Worm (Caenorhabditis elegans) whole organism, late embryonic: ENCODE data around the gene F23D12.1.

Experiments used
- C38D4.7 ChIP-seq: fragments of 200-800 bp; sonication (Bioruptor generic); optimal IDR thresholded peaks from 2 replicates; lab custom pipeline; 2018; ENCODE audit warnings: mild to moderate bottlenecking, missing genetic modification characterization, moderate library complexity, missing compliant biosample characterization
- F13H6.1 ChIP-seq: sonication (generic microtip); optimal IDR thresholded peaks from 2 replicates; lab custom pipeline; 2016; ENCODE audit warnings: missing genetic modification characterization, missing compliant biosample characterization
- K02D7.2 ChIP-seq: sonication (generic microtip); optimal IDR thresholded peaks from 2 replicates; lab custom pipeline; 2017; ENCODE audit warnings: mild to moderate bottlenecking, missing genetic modification characterization, missing compliant biosample characterization
- K09A11.1 ChIP-seq: sonication (generic microtip); optimal IDR thresholded peaks from 2 replicates; lab custom pipeline; 2017; ENCODE audit warnings: antibody characterized with exemption, mild to moderate bottlenecking, missing genetic modification characterization, missing compliant biosample characterization; ENCODE audit not compliant: insufficient read depth
- Y22D7AL.16 ChIP-seq: sonication (generic microtip); optimal IDR thresholded peaks from 2 replicates; lab custom pipeline; 2016; ENCODE audit warnings: missing genetic modification characterization, missing compliant biosample characterization
- ama-1 ChIP-seq: fragments of 150-350 bp; optimal IDR thresholded peaks from 2 replicates; lab custom pipeline; 2014
- ceh-2 ChIP-seq: sonication (generic microtip); optimal IDR thresholded peaks from 2 replicates; lab custom pipeline; 2016; ENCODE audit warnings: missing genotype, missing genetic modification characterization, missing compliant biosample characterization
- ceh-22 ChIP-seq: sonication (generic microtip); optimal IDR thresholded peaks from 2 replicates; lab custom pipeline; 2017; ENCODE audit warnings: missing biosample characterization, missing genetic modification characterization
- ceh-24 ChIP-seq: sonication (generic microtip); optimal IDR thresholded peaks from 2 replicates; lab custom pipeline; 2016; ENCODE audit warnings: mild to moderate bottlenecking, missing genetic modification characterization, missing compliant biosample characterization
- ceh-30 ChIP-seq: fragments of 150-350 bp; optimal IDR thresholded peaks from 2 replicates; lab custom pipeline; 2014; ENCODE audit warnings: missing biosample characterization, missing genetic modification characterization
- ceh-34 ChIP-seq: sonication (generic microtip); optimal IDR thresholded peaks from 2 replicates; lab custom pipeline; 2016; ENCODE audit warnings: mild to moderate bottlenecking, missing genetic modification characterization, missing compliant biosample characterization
- ceh-48 ChIP-seq: sonication (generic microtip); optimal IDR thresholded peaks from 2 replicates; lab custom pipeline; 2016; ENCODE audit warnings: missing genetic modification characterization, inconsistent platforms, missing compliant biosample characterization
- ceh-9 ChIP-seq: sonication (generic microtip); optimal IDR thresholded peaks from 2 replicates; lab custom pipeline; 2016; ENCODE audit warnings: mild to moderate bottlenecking, missing genetic modification characterization, inconsistent platforms, missing compliant biosample characterization
- che-1 ChIP-seq: sonication (generic microtip); optimal IDR thresholded peaks from 2 replicates; lab custom pipeline; 2016; ENCODE audit warnings: mild to moderate bottlenecking, missing genetic modification characterization, missing compliant biosample characterization
- dve-1 ChIP-seq: sonication (generic microtip); optimal IDR thresholded peaks from 2 replicates; lab custom pipeline; 2017; ENCODE audit warnings: antibody characterized with exemption, mild to moderate bottlenecking, missing genetic modification characterization, missing compliant biosample characterization
- elt-2 ChIP-seq: sonication (generic microtip); optimal IDR thresholded peaks from 2 replicates; lab custom pipeline; 2016; ENCODE audit warnings: missing genetic modification reagents, missing genetic modification characterization, missing compliant biosample characterization
- elt-4 ChIP-seq: sonication (generic microtip); optimal IDR thresholded peaks from 2 replicates; lab custom pipeline; 2016; ENCODE audit warnings: missing genetic modification characterization, missing compliant biosample characterization
- eyg-1 ChIP-seq: sonication (generic microtip); optimal IDR thresholded peaks from 2 replicates; lab custom pipeline; 2016; ENCODE audit warnings: missing genotype, missing genetic modification characterization, missing compliant biosample characterization
- fax-1 ChIP-seq: sonication (generic microtip); optimal IDR thresholded peaks from 2 replicates; lab custom pipeline; 2016; ENCODE audit warnings: missing genotype, missing genetic modification characterization, missing compliant biosample characterization
- fkh-10 ChIP-seq: fragments of 150-350 bp; optimal IDR thresholded peaks from 2 replicates; lab custom pipeline; 2014; ENCODE audit warnings: missing biosample characterization, missing genetic modification reagents, missing genetic modification characterization
- fkh-6 ChIP-seq: sonication (generic microtip); optimal IDR thresholded peaks from 2 replicates; lab custom pipeline; 2016; ENCODE audit warnings: missing genetic modification characterization, missing compliant biosample characterization
- hlh-15 ChIP-seq: sonication (generic microtip); optimal IDR thresholded peaks from 2 replicates; lab custom pipeline; 2016; ENCODE audit warnings: missing genetic modification characterization, missing compliant biosample characterization
- hlh-6 ChIP-seq: sonication (generic microtip); optimal IDR thresholded peaks from 2 replicates; lab custom pipeline; 2016; ENCODE audit warnings: missing genotype, missing genetic modification characterization, missing compliant biosample characterization
- lim-6 ChIP-seq: sonication (generic microtip); optimal IDR thresholded peaks from 2 replicates; lab custom pipeline; 2016; ENCODE audit warnings: missing genetic modification characterization, missing compliant biosample characterization
- lin-11 ChIP-seq: fragments of 200-800 bp; sonication (Bioruptor generic); optimal IDR thresholded peaks from 2 replicates; lab custom pipeline; 2018; ENCODE audit warnings: mild to moderate bottlenecking, missing genetic modification characterization, missing compliant biosample characterization
- mec-3 ChIP-seq: sonication (generic microtip); optimal IDR thresholded peaks from 2 replicates; lab custom pipeline; 2016; ENCODE audit warnings: borderline replicate concordance, missing genetic modification characterization, missing compliant biosample characterization
- nhr-11 ChIP-seq: fragments of 150-350 bp; optimal IDR thresholded peaks from 2 replicates; lab custom pipeline; 2014; ENCODE audit warnings: missing biosample characterization, missing genetic modification characterization
- nhr-232 ChIP-seq: sonication (generic microtip); optimal IDR thresholded peaks from 2 replicates; lab custom pipeline; 2016; ENCODE audit warnings: missing genetic modification characterization, missing compliant biosample characterization
- pag-3 ChIP-seq: sonication (generic microtip); optimal IDR thresholded peaks from 2 replicates; lab custom pipeline; 2016; ENCODE audit warnings: missing compliant biosample characterization, missing genetic modification characterization, borderline replicate concordance
- pat-9 ChIP-seq: fragments of 200-800 bp; sonication (Bioruptor generic); optimal IDR thresholded peaks from 2 replicates; lab custom pipeline; 2018; ENCODE audit warnings: mild to moderate bottlenecking, missing genetic modification characterization, moderate library complexity, missing compliant biosample characterization
- pha-2 ChIP-seq: sonication (generic microtip); optimal IDR thresholded peaks from 2 replicates; lab custom pipeline; 2017; ENCODE audit warnings: mild to moderate bottlenecking, missing genetic modification characterization, missing compliant biosample characterization
- pha-4 ChIP-seq: fragments of 150-350 bp; optimal IDR thresholded peaks from 2 replicates; lab custom pipeline; 2018; ENCODE audit warnings: missing biosample characterization, missing genetic modification reagents, missing genetic modification characterization
- pqm-1 ChIP-seq: sonication (generic microtip); optimal IDR thresholded peaks from 2 replicates; lab custom pipeline; 2016; ENCODE audit warnings: missing genetic modification characterization, missing compliant biosample characterization
- rnt-1 ChIP-seq: sonication (generic microtip); optimal IDR thresholded peaks from 2 replicates; lab custom pipeline; 2016; ENCODE audit warnings: missing genetic modification characterization, missing compliant biosample characterization
- sox-2 ChIP-seq: fragments of 200-800 bp; sonication (Bioruptor generic); IDR thresholded peaks from 2 replicates; pipeline ENCODE4 v1.3.6; 2022; ENCODE audit warnings: missing genetic modification reagents, missing genetic modification characterization, missing compliant biosample characterization
- syd-9 ChIP-seq: sonication (generic microtip); optimal IDR thresholded peaks from 2 replicates; lab custom pipeline; 2016; ENCODE audit warnings: mild to moderate bottlenecking, missing genetic modification characterization, moderate library complexity, missing compliant biosample characterization
- ttx-3 ChIP-seq: sonication (generic microtip); optimal IDR thresholded peaks from 2 replicates; lab custom pipeline; 2016; ENCODE audit warnings: missing genetic modification reagents, missing genetic modification characterization, missing compliant biosample characterization
- unc-42 ChIP-seq: sonication (generic microtip); optimal IDR thresholded peaks from 2 replicates; lab custom pipeline; 2016; ENCODE audit warnings: missing genotype, missing genetic modification characterization, missing compliant biosample characterization
- unc-55 ChIP-seq: sonication (generic microtip); optimal IDR thresholded peaks from 2 replicates; lab custom pipeline; 2017; ENCODE audit warnings: missing biosample characterization, missing genetic modification reagents, missing genetic modification characterization
- unc-86 ChIP-seq: sonication (generic microtip); optimal IDR thresholded peaks from 2 replicates; lab custom pipeline; 2016; ENCODE audit warnings: missing genetic modification characterization, missing compliant biosample characterization
- zip-5 ChIP-seq: sonication (generic microtip); optimal IDR thresholded peaks from 2 replicates; lab custom pipeline; 2016; ENCODE audit warnings: missing genetic modification characterization, missing compliant biosample characterization

The F23D12.1 gene

ce11 chrX:14464513-14464912, 36.6 kb upstream of the F23D12.1 start, which contains the start of gene M163.7:
Gene M163.7, plus strand, starts transcription at chrX:14464813.
- TF ChIP-seq unc-86 (tag; lab: Kevin White, UChicago) (no peak), ttx-3 (tag; lab: Kevin White, UChicago) (no peak), hlh-15 (tag; lab: Kevin White, UChicago) (no peak), fkh-6 (tag; lab: Kevin White, UChicago) (no peak), ceh-24 (tag; lab: Kevin White, UChicago) (no peak), fax-1 (tag; lab: Kevin White, UChicago) (no peak), ceh-9 (no peak), lin-11 (tag; lab: Kevin White, UChicago) (no peak), F13H6.1 (tag; lab: Kevin White, UChicago) (no peak), ceh-30 (tag; lab: Kevin White, UChicago) (no peak), ceh-2 (tag; lab: Kevin White, UChicago) (no peak), K02D7.2 (no peak), pqm-1 (tag; lab: Kevin White, UChicago) (no peak), C38D4.7 (GFP tag; lab: Kevin White, UChicago) (no peak), che-1 (tag; lab: Kevin White, UChicago) (no peak), ceh-22 (no peak), hlh-6 (tag; lab: Kevin White, UChicago) (no peak), nhr-11 (tag; lab: Kevin White, UChicago) (no peak), pat-9 (tag; lab: Kevin White, UChicago) (no peak)
- TF ChIP-seq, all 69 proteins: peak for 0

DNA sequence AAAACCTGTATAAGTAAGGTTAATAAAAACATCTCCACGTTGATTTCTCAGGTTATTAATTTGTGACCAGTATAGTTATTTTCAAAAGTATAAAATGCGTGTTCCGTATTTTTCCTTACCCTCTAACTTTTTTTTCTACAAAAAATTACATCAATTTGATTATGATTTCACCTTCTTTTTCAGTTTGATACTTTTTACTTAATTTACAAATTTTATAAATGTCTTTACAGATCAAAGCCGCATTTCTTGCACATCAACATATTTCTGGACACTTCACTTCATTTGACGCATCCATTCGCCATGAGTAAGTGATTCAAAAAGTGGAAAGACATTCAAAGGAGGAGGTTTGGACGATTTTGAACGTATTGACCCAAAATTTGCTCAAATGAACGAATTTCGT, 32.5 kb upstream of the F23D12.1 start, which contains the start of gene Y66C5A.2:
Gene Y66C5A.2, plus strand, starts transcription at position 301 of the 400 bp plus-strand sequence.
- TF ChIP-seq Y22D7AL.16 (tag; lab: Kevin White, UChicago) (no peak), ama-1 (lab: Kevin White, UChicago) (no peak), unc-55 (GFP tag; lab: Kevin White, UChicago) (no peak), lim-6 (tag; lab: Kevin White, UChicago) (no peak), unc-86 (tag; lab: Kevin White, UChicago) (no peak), ceh-30 (tag; lab: Kevin White, UChicago) (no peak), zip-5 (tag; lab: Kevin White, UChicago) (no peak), rnt-1 (tag; lab: Kevin White, UChicago) (no peak), fkh-6 (tag; lab: Kevin White, UChicago) (no peak), ttx-3 (tag; lab: Kevin White, UChicago) (no peak), eyg-1 (tag; lab: Kevin White, UChicago) (no peak), ceh-48 (tag; lab: Kevin White, UChicago) (no peak), pha-2 (tag; lab: Kevin White, UChicago) (no peak)
- TF ChIP-seq, all 69 proteins: peak for 0

- TF ChIP-seq K09A11.1 (tag; lab: Kevin White, UChicago), result no peak
- TF ChIP-seq ceh-34 (tag; lab: Kevin White, UChicago), result no peak
- TF ChIP-seq sox-2 (GFP tag; lab: Robert Waterston, UW), result no peak
- TF ChIP-seq elt-2, result no peak
- no peak for TF ChIP-seq hlh-15 (tag; lab: Kevin White, UChicago)
- TF ChIP-seq, all 69 proteins: peak for 0
Observed at ce11 chrX:14455419-14455818, 27.5 kb upstream of the F23D12.1 start, which contains the start of gene Y66C5A.1. Gene Y66C5A.1, minus strand, starts transcription at chrX:14455519.

- no peak for TF ChIP-seq syd-9 (tag; lab: Kevin White, UChicago)
- no peak for TF ChIP-seq dve-1 (tag; lab: Kevin White, UChicago)
- TF ChIP-seq mec-3 (tag; lab: Kevin White, UChicago), result no peak
- TF ChIP-seq elt-4 (tag; lab: Kevin White, UChicago), result no peak
- no peak for TF ChIP-seq sox-2 (GFP tag; lab: Robert Waterston, UW)
- no peak for TF ChIP-seq pha-4 (tag; lab: Kevin White, UChicago)
- TF ChIP-seq unc-86 (tag; lab: Kevin White, UChicago), result no peak
- TF ChIP-seq hlh-6 (tag; lab: Kevin White, UChicago), result no peak
- no peak for TF ChIP-seq C38D4.7 (GFP tag; lab: Kevin White, UChicago)
- TF ChIP-seq pqm-1 (tag; lab: Kevin White, UChicago), result no peak
- no peak for TF ChIP-seq nhr-232
- TF ChIP-seq pat-9 (tag; lab: Kevin White, UChicago), result no peak
- TF ChIP-seq fkh-10, result no peak
- no peak for TF ChIP-seq unc-42 (tag; lab: Kevin White, UChicago)
- TF ChIP-seq ama-1 (lab: Kevin White, UChicago), result no peak
- no peak for TF ChIP-seq pag-3
- TF ChIP-seq lin-11 (tag; lab: Kevin White, UChicago), result no peak
Observed at ce11 chrX:14453735-14454134, 25.8 kb upstream of the F23D12.1 start, which contains the start of gene F23D12.7. Gene F23D12.7, minus strand, starts transcription at chrX:14453835.
